Worm (Caenorhabditis elegans) whole organism, L2 larva: ENCODE results near the gene T28A11.19.

Experiments used
- F13H6.1 ChIP-seq: sonication (generic microtip); optimal IDR thresholded peaks from 2 replicates; lab custom pipeline; 2016; ENCODE audit warnings: missing genetic modification characterization, missing compliant biosample characterization
- R02D3.7 ChIP-seq: fragments of 150-350 bp; optimal IDR thresholded peaks from 2 replicates; lab custom pipeline; 2014; ENCODE audit warnings: missing biosample characterization, missing genetic modification characterization
- Y55F3AM.14 ChIP-seq: fragments of 200-800 bp; sonication (Bioruptor generic); optimal IDR thresholded peaks from 2 replicates; lab custom pipeline; 2018; ENCODE audit warnings: mild to moderate bottlenecking, missing genetic modification characterization, missing compliant biosample characterization
- alr-1 ChIP-seq: fragments of 150-350 bp; optimal IDR thresholded peaks from 2 replicates; lab custom pipeline; 2014; ENCODE audit warnings: missing biosample characterization, missing genetic modification characterization
- aly-2 ChIP-seq: fragments of 150-350 bp; optimal IDR thresholded peaks from 2 replicates; lab custom pipeline; 2014; ENCODE audit warnings: missing biosample characterization, missing genetic modification characterization
- ceh-16 ChIP-seq: fragments of 150-350 bp; optimal IDR thresholded peaks from 2 replicates; lab custom pipeline; 2014; ENCODE audit warnings: missing biosample characterization, missing genetic modification characterization
- ceh-82 ChIP-seq: fragments of 150-350 bp; optimal IDR thresholded peaks from 2 replicates; lab custom pipeline; 2014; ENCODE audit warnings: missing biosample characterization, missing genetic modification characterization
- crh-2 ChIP-seq: sonication (generic microtip); optimal IDR thresholded peaks from 2 replicates; lab custom pipeline; 2017; ENCODE audit warnings: missing biosample characterization, missing genetic modification characterization
- elt-1 ChIP-seq: fragments of 150-350 bp; optimal IDR thresholded peaks from 2 replicates; lab custom pipeline; 2014; ENCODE audit warnings: missing biosample characterization, missing genetic modification characterization
- elt-3 ChIP-seq: sonication (generic microtip); optimal IDR thresholded peaks from 2 replicates; lab custom pipeline; 2017; ENCODE audit warnings: missing biosample characterization, missing genetic modification characterization
- fos-1 ChIP-seq: fragments of 150-350 bp; optimal IDR thresholded peaks from 2 replicates; lab custom pipeline; 2014; ENCODE audit warnings: missing biosample characterization, missing genetic modification characterization
- gmeb-1 ChIP-seq: fragments of 150-350 bp; optimal IDR thresholded peaks from 2 replicates; lab custom pipeline; 2014; ENCODE audit warnings: missing biosample characterization, missing genetic modification characterization
- lin-11 ChIP-seq: fragments of 150-350 bp; sonication (generic microtip); optimal IDR thresholded peaks from 2 replicates; lab custom pipeline; 2014; ENCODE audit warnings: missing biosample characterization, missing genetic modification characterization, inconsistent platforms, mixed read lengths
- lin-13 ChIP-seq: fragments of 150-350 bp; optimal IDR thresholded peaks from 2 replicates; lab custom pipeline; 2014; ENCODE audit warnings: missing biosample characterization, missing genetic modification reagents, missing genetic modification characterization
- lin-39 ChIP-seq: fragments of 150-350 bp; optimal IDR thresholded peaks from 2 replicates; lab custom pipeline; 2014; ENCODE audit warnings: missing biosample characterization, missing genetic modification reagents, missing genetic modification characterization
- mab-5 ChIP-seq: fragments of 150-350 bp; optimal IDR thresholded peaks from 2 replicates; lab custom pipeline; 2014; ENCODE audit warnings: missing biosample characterization, missing genetic modification characterization
- mbf-1 ChIP-seq: sonication (generic microtip); optimal IDR thresholded peaks from 2 replicates; lab custom pipeline; 2017; ENCODE audit warnings: missing biosample characterization, missing genetic modification characterization
- mdl-1 ChIP-seq, 2 experiments: fragments of 150-350 bp in 1 of 2; sonication (generic microtip) in 1 of 2; optimal IDR thresholded peaks; 2 replicates each; lab custom pipeline; 2017; ENCODE audit warnings: missing biosample characterization in 2 of 2, missing genetic modification characterization in 2 of 2
- nhr-11 ChIP-seq: fragments of 150-350 bp; optimal IDR thresholded peaks from 2 replicates; lab custom pipeline; 2014; ENCODE audit warnings: missing biosample characterization, missing genetic modification characterization
- nhr-12 ChIP-seq: fragments of 150-350 bp; optimal IDR thresholded peaks from 2 replicates; lab custom pipeline; 2014; ENCODE audit warnings: missing biosample characterization, missing genetic modification characterization
- nhr-129 ChIP-seq: fragments of 150-350 bp; optimal IDR thresholded peaks from 2 replicates; lab custom pipeline; 2014; ENCODE audit warnings: missing biosample characterization, missing genetic modification characterization
- nhr-21 ChIP-seq: fragments of 150-350 bp; optimal IDR thresholded peaks from 2 replicates; lab custom pipeline; 2014; ENCODE audit warnings: missing biosample characterization, missing genetic modification characterization
- nhr-237 ChIP-seq: fragments of 150-350 bp; optimal IDR thresholded peaks from 2 replicates; lab custom pipeline; 2014; ENCODE audit warnings: missing biosample characterization, missing genetic modification characterization
- nhr-25 ChIP-seq: fragments of 150-350 bp; sonication (generic microtip); optimal IDR thresholded peaks from 3 replicates; lab custom pipeline; 2014; ENCODE audit warnings: missing biosample characterization, missing genetic modification characterization
- nhr-77 ChIP-seq: fragments of 150-350 bp; optimal IDR thresholded peaks from 2 replicates; lab custom pipeline; 2014; ENCODE audit warnings: missing biosample characterization, missing genetic modification characterization
- peb-1 ChIP-seq: fragments of 150-350 bp; optimal IDR thresholded peaks from 2 replicates; lab custom pipeline; 2014; ENCODE audit warnings: missing biosample characterization, missing genetic modification characterization
- sem-4 ChIP-seq: fragments of 150-350 bp; optimal IDR thresholded peaks from 2 replicates; lab custom pipeline; 2014; ENCODE audit warnings: missing biosample characterization, missing genetic modification reagents, missing genetic modification characterization
- skn-1 ChIP-seq: sonication (generic microtip); optimal IDR thresholded peaks from 2 replicates; lab custom pipeline; 2017; ENCODE audit warnings: missing biosample characterization, missing genetic modification characterization
- sma-3 ChIP-seq: sonication (generic microtip); optimal IDR thresholded peaks from 2 replicates; lab custom pipeline; 2016; ENCODE audit warnings: missing genetic modification reagents, missing genetic modification characterization, missing compliant biosample characterization
- sma-9 ChIP-seq, 2 experiments: fragments of 150-350 bp in 1 of 2; sonication (generic microtip) in 1 of 2; optimal IDR thresholded peaks; 2 replicates each; lab custom pipeline; 2014 to 2016; ENCODE audit warnings: missing genetic modification characterization in 2 of 2, mild to moderate bottlenecking in 1 of 2, missing biosample characterization in 1 of 2, missing compliant biosample characterization in 1 of 2, missing genetic modification reagents in 1 of 2, moderate library complexity in 1 of 2
- unc-62 ChIP-seq: fragments of 150-350 bp; optimal IDR thresholded peaks from 2 replicates; lab custom pipeline; 2014; ENCODE audit warnings: missing biosample characterization, missing genetic modification reagents, missing genetic modification characterization
- zag-1 ChIP-seq: fragments of 150-350 bp; optimal IDR thresholded peaks from 2 replicates; lab custom pipeline; 2014; ENCODE audit warnings: missing biosample characterization, missing genetic modification characterization
- ztf-1 ChIP-seq: fragments of 200-800 bp; sonication (Bioruptor generic); conservative IDR thresholded peaks from 2 replicates; pipeline ENCODE4 v1.3.6; 2022; ENCODE audit warnings: missing genetic modification characterization, missing compliant biosample characterization
- ztf-11 ChIP-seq: sonication (generic microtip); optimal IDR thresholded peaks from 2 replicates; lab custom pipeline; 2017; ENCODE audit warnings: missing biosample characterization, missing genetic modification characterization
- ztf-4 ChIP-seq: fragments of 150-350 bp; optimal IDR thresholded peaks from 2 replicates; lab custom pipeline; 2014; ENCODE audit warnings: missing biosample characterization, missing genetic modification characterization

T28A11.19 gene

ce11 chrV:3297764-3298163 lies 28.4 kb upstream of the T28A11.19 start, which contains the start of gene srx-122:
srx-122 (minus strand) TSS chrV:3297864.
- no peak for TF ChIP-seq crh-2 (tag; lab: Kevin White, UChicago)
- no peak for TF ChIP-seq nhr-11 (tag; lab: Kevin White, UChicago)
- TF ChIP-seq ztf-11 (tag; lab: Kevin White, UChicago): no peak
- no peak for TF ChIP-seq lin-11 (tag; lab: Kevin White, UChicago)
- TF ChIP-seq nhr-77 (tag; lab: Kevin White, UChicago): no peak
- TF ChIP-seq gmeb-1 (tag; lab: Kevin White, UChicago): no peak
- TF ChIP-seq lin-39 (tag; lab: Kevin White, UChicago): no peak

- TF ChIP-seq elt-1 (tag; lab: Kevin White, UChicago): no peak
- no peak for TF ChIP-seq mbf-1 (tag; lab: Kevin White, UChicago)
- TF ChIP-seq zag-1 (tag; lab: Kevin White, UChicago): no peak
- no peak for TF ChIP-seq lin-39 (tag; lab: Kevin White, UChicago)
- TF ChIP-seq unc-62 (GFP tag; lab: Kevin White, UChicago): no peak
- TF ChIP-seq nhr-77 (tag; lab: Kevin White, UChicago): no peak
- TF ChIP-seq nhr-11 (tag; lab: Kevin White, UChicago): no peak
- TF ChIP-seq nhr-21 (tag; lab: Kevin White, UChicago): no peak
- TF ChIP-seq nhr-129 (tag; lab: Kevin White, UChicago): no peak
- no peak for TF ChIP-seq nhr-12
- no peak for TF ChIP-seq peb-1 (tag; lab: Kevin White, UChicago)
- no peak for TF ChIP-seq skn-1 (tag; lab: Kevin White, UChicago)
- no peak for TF ChIP-seq crh-2 (tag; lab: Kevin White, UChicago)
- TF ChIP-seq R02D3.7 (tag; lab: Kevin White, UChicago): no peak
- no peak for TF ChIP-seq lin-11 (tag; lab: Kevin White, UChicago)
- no peak for TF ChIP-seq ztf-1 (GFP tag; lab: Robert Waterston, UW)
- TF ChIP-seq ceh-82 (tag; lab: Kevin White, UChicago): no peak
- no peak for TF ChIP-seq fos-1 (tag; lab: Kevin White, UChicago)
Measured at ce11 chrV:3295368-3295767, 26.1 kb upstream of the T28A11.19 start.

ce11 chrV:3289267-3289666 lies 20.0 kb upstream of the T28A11.19 start, which contains the start of gene F35F10.6:
F35F10.6 (minus strand) TSS chrV:3289367.
- TF ChIP-seq elt-3 (tag; lab: Kevin White, UChicago) (no peak), nhr-12 (no peak), nhr-21 (tag; lab: Kevin White, UChicago) (no peak), Y55F3AM.14 (GFP tag; lab: Kevin White, UChicago) (no peak), nhr-237 (tag; lab: Kevin White, UChicago) (no peak), lin-11 (tag; lab: Kevin White, UChicago) (no peak)

ce11 chrV:3288134-3288533 lies 18.8 kb upstream of the T28A11.19 start:
- TF ChIP-seq sma-9 (GFP tag; optimal IDR thresholded peaks at IDR 0.05; lab: Kevin White, UChicago) (no peak), sma-9 (tag; optimal IDR thresholded peaks at IDR 0.05; lab: Kevin White, UChicago) (no peak), R02D3.7 (tag; lab: Kevin White, UChicago) (no peak), mdl-1 (tag; optimal IDR thresholded peaks at IDR 0.05; lab: Kevin White, UChicago) (no peak)

ce11 chrV:3287330-3287729 lies 18.0 kb upstream of the T28A11.19 start, which contains the start of gene F35F10.7:
F35F10.7 (minus strand) TSS chrV:3287430.
- TF ChIP-seq lin-11 (tag; lab: Kevin White, UChicago) (no peak), nhr-237 (tag; lab: Kevin White, UChicago) (no peak), skn-1 (tag; lab: Kevin White, UChicago) (no peak), gmeb-1 (tag; lab: Kevin White, UChicago) (no peak), ztf-1 (GFP tag; lab: Robert Waterston, UW) (no peak), mbf-1 (tag; lab: Kevin White, UChicago) (no peak), fos-1 (tag; lab: Kevin White, UChicago) (no peak), crh-2 (tag; lab: Kevin White, UChicago) (no peak), mab-5 (tag; lab: Kevin White, UChicago) (no peak), nhr-77 (tag; lab: Kevin White, UChicago) (no peak), mdl-1 (tag; optimal IDR thresholded peaks at IDR 0.05; lab: Kevin White, UChicago) (no peak), sma-9 (GFP tag; optimal IDR thresholded peaks at IDR 0.05; lab: Kevin White, UChicago) (no peak), sma-9 (tag; optimal IDR thresholded peaks at IDR 0.05; lab: Kevin White, UChicago) (no peak), elt-1 (tag; lab: Kevin White, UChicago) (no peak)

ce11 chrV:3284629-3285028 lies 15.3 kb upstream of the T28A11.19 start, which contains the start of gene F35F10.5:
F35F10.5 (plus strand) TSS chrV:3284929.
- TF ChIP-seq lin-39 (tag; lab: Kevin White, UChicago) (no peak), gmeb-1 (tag; lab: Kevin White, UChicago) (no peak), sem-4 (tag; lab: Kevin White, UChicago) (no peak), ceh-82 (tag; lab: Kevin White, UChicago) (no peak), nhr-25 (no peak), ceh-16 (no peak), aly-2 (tag; lab: Kevin White, UChicago) (no peak), fos-1 (tag; lab: Kevin White, UChicago) (no peak), lin-13 (no peak), F13H6.1 (no peak), alr-1 (tag; lab: Kevin White, UChicago) (no peak), crh-2 (tag; lab: Kevin White, UChicago) (no peak), lin-11 (tag; lab: Kevin White, UChicago) (no peak), sma-3 (no peak), unc-62 (GFP tag; lab: Kevin White, UChicago) (no peak), ztf-1 (GFP tag; lab: Robert Waterston, UW) (no peak), Y55F3AM.14 (GFP tag; lab: Kevin White, UChicago) (no peak), nhr-11 (tag; lab: Kevin White, UChicago) (no peak), ztf-4 (no peak)
